Worm (Caenorhabditis elegans): ENCODE results near the gene B0035.22.

The B0035.22 gene

DNA sequence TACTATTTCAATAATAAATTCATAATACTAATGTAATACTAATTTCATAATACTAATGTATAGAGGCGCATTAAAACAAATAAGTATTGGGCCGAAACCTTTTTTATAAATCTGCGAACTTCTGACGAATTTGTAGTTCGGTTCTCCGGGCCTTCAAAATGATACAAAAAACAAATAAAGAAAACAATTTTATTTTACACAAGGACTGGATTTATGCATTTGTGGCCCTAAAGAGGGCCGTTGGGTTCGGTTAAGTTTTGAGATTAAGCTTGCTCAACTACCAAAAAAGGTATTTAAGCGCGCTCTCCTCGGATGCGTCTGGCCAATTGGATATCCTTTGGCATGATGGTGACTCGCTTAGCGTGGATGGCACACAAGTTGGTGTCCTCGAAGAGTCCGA lies 22.6 kb downstream of the B0035.22 start:
- TF ChIP-seq ekl-4 (GFP tag; IDR thresholded peaks at IDR 0.05) = peak; percentile 82
- TF ChIP-seq attf-6 (GFP tag; IDR thresholded peaks at IDR 0.05) = peak; percentile 83
- 0 out of 2 replicates have a peak, but pooled peaks have one; percentile 23 for TF ChIP-seq ztf-25 (GFP tag; IDR thresholded peaks at IDR 0.05)
- peak; percentile 90 for TF ChIP-seq F39B2.1 (GFP tag; IDR thresholded peaks at IDR 0.05)
- 0 out of 2 replicates have a peak, but pooled peaks have one; percentile 16 for TF ChIP-seq madf-3 (GFP tag; IDR thresholded peaks at IDR 0.05)
- TF ChIP-seq hsf-1 (GFP tag; IDR thresholded peaks at IDR 0.05) = peak; percentile 63
- peak; percentile 74; the same call in 1 of the 2 replicates for TF ChIP-seq Y95B8A.8 (GFP tag; IDR thresholded peaks at IDR 0.05)
- TF ChIP-seq madf-6 (GFP tag; IDR thresholded peaks at IDR 0.05) = peak; percentile 70
- peak; percentile 82 for TF ChIP-seq egl-44 (GFP tag; IDR thresholded peaks at IDR 0.05)
- TF ChIP-seq rcor-1 (GFP tag; IDR thresholded peaks at IDR 0.05) = peak; percentile 55
- TF ChIP-seq lin-26 (GFP tag; IDR thresholded peaks at IDR 0.05) = peak; percentile 85
- TF ChIP-seq Y53G8AR.9 (GFP tag; conservative IDR thresholded peaks at IDR 0.05) = peak; percentile 66
- peak; percentile 22; the same call in 1 of the 2 replicates for TF ChIP-seq ceh-100 (GFP tag; IDR thresholded peaks at IDR 0.05)
- TF ChIP-seq dox-1 (GFP tag; IDR thresholded peaks at IDR 0.05) = peak; percentile 63
- TF ChIP-seq F33H1.4 (GFP tag; IDR thresholded peaks at IDR 0.05) = peak; percentile 32; the same call in 1 of the 2 replicates
- peak; percentile 36; the same call in 1 of the 2 replicates for TF ChIP-seq hmg-1.2 (GFP tag; IDR thresholded peaks at IDR 0.05)

DNA sequence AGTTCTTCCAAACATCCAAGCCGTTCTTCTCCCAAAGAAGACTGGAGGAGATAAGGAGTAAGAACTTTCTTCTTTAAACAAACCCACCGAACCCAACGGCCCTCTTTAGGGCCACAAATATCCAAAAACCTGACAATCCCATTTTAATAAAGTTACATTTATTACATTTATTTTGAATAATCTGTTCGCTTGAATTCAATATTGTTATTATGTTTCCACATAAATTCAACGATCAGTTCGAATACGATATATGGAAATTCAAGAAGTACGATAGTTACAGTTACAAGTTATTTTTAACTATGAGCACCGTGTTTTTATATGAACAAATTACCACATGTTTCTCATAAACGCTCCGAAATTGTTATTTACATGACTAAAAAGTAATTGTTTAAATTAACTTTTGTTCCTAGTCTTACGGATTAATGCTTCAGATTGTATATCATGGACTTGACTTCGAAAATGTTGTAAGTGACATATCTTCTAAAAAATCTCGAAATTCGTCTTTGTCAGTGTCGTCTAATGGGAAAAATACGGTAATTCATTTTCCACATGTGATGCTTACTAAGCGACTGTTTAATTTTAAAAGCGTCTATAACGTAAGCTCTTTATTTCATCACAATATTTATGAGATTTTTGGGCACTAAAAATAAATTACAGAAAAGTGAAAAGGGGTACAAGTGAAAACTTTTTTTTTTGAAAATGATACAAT lies 25.9 kb downstream of the B0035.22 start:
- TF ChIP-seq ccch-3 (GFP tag; optimal IDR thresholded peaks at IDR 0.05) = no peak
- TF ChIP-seq F49E8.2 (tag; optimal IDR thresholded peaks at IDR 0.05; ENCODE audit: insufficient read depth) = peak; percentile 60
- no peak for TF ChIP-seq sea-2 (GFP tag; IDR thresholded peaks at IDR 0.05)
- TF ChIP-seq hmg-1.2 (GFP tag; IDR thresholded peaks at IDR 0.05) = peak; percentile 32; the same call in 1 of the 2 replicates
- peak; percentile 37; the same call in 1 of the 2 replicates for TF ChIP-seq rcor-1 (GFP tag; IDR thresholded peaks at IDR 0.05)
- TF ChIP-seq Y56A3A.18 (GFP tag; IDR thresholded peaks at IDR 0.05) = no peak
- no peak for TF ChIP-seq cebp-2 (GFP tag; IDR thresholded peaks at IDR 0.05)
- TF ChIP-seq Y53G8AR.9 (GFP tag; conservative IDR thresholded peaks at IDR 0.05) = peak; percentile 63
- no peak for TF ChIP-seq K12H6.12 (tag; optimal IDR thresholded peaks at IDR 0.05)
- peak; percentile 50; the same call in 1 of the 2 replicates for TF ChIP-seq pbrm-1 (GFP tag; IDR thresholded peaks at IDR 0.05)
- TF ChIP-seq him-1 (tag; optimal IDR thresholded peaks at IDR 0.05) = peak; percentile 99
- no peak for TF ChIP-seq F10E7.11 (tag; optimal IDR thresholded peaks at IDR 0.05)
- 0 out of 2 replicates have a peak, but pooled peaks have one; percentile 11 for TF ChIP-seq Y53F4B.3 (GFP tag; IDR thresholded peaks at IDR 0.05)
- no peak for TF ChIP-seq rpc-1 (optimal IDR thresholded peaks at IDR 0.05)
- no peak for TF ChIP-seq rpc-1 (tag; optimal IDR thresholded peaks at IDR 0.05)
- TF ChIP-seq ceh-100 (GFP tag; IDR thresholded peaks at IDR 0.05) = peak; percentile 39; the same call in 1 of the 2 replicates
- no peak for TF ChIP-seq athp-1 (tag; optimal IDR thresholded peaks at IDR 0.05)
- peak; percentile 93 for TF ChIP-seq hrde-1 (tag; optimal IDR thresholded peaks at IDR 0.05; ENCODE audit: borderline replicate concordance)
- TF ChIP-seq madf-10 (tag; optimal IDR thresholded peaks at IDR 0.05) = no peak
- TF ChIP-seq repo-1 (tag; optimal IDR thresholded peaks at IDR 0.05) = no peak
- no peak for TF ChIP-seq gei-17 (GFP tag; optimal IDR thresholded peaks at IDR 0.05)
- no peak for TF ChIP-seq unc-62 (GFP tag; optimal IDR thresholded peaks at IDR 0.05)
- TF ChIP-seq F52B5.7 (tag; optimal IDR thresholded peaks at IDR 0.05) = no peak
- no peak for TF ChIP-seq ceh-58 (GFP tag; IDR thresholded peaks at IDR 0.05)
- TF ChIP-seq hlh-26 (GFP tag; conservative IDR thresholded peaks at IDR 0.05) = no peak
- TF ChIP-seq F57C9.4 (tag; optimal IDR thresholded peaks at IDR 0.05) = no peak
- TF ChIP-seq F33H1.4 (GFP tag; IDR thresholded peaks at IDR 0.05) = no peak; the same call in 1 of the 2 replicates
- TF ChIP-seq madf-6 (GFP tag; IDR thresholded peaks at IDR 0.05) = peak; percentile 71
- TF ChIP-seq aptf-3 (GFP tag; IDR thresholded peaks at IDR 0.05) = no peak
- TF ChIP-seq pha-4 (tag; optimal IDR thresholded peaks at IDR 0.05) = no peak
- no peak for TF ChIP-seq bed-1 (GFP tag; IDR thresholded peaks at IDR 0.05)
- TF ChIP-seq nfyb-1 (GFP tag; IDR thresholded peaks at IDR 0.05) = peak; percentile 78
- TF ChIP-seq ceh-40 (GFP tag; IDR thresholded peaks at IDR 0.05) = no peak
- no peak for TF ChIP-seq attf-5 (GFP tag; optimal IDR thresholded peaks at IDR 0.05)
- no peak for TF ChIP-seq B0261.1 (tag; optimal IDR thresholded peaks at IDR 0.05)
- no peak for TF ChIP-seq sptf-2 (GFP tag; optimal IDR thresholded peaks at IDR 0.05)
